Fruit fly (Drosophila melanogaster) whole organism, embryonic: ENCODE measurements around the gene brat.

ENCODE experiments used
- Atf6 ChIP-seq: fragments of 200-800 bp; sonication (Bioruptor generic); IDR thresholded peaks from 2 replicates; pipeline ENCODE4 v1.3.6; 2022; ENCODE audit warnings: missing biosample characterization, missing genetic modification characterization
- Awh ChIP-seq: fragments of 200-800 bp; sonication (Bioruptor generic); IDR thresholded peaks from 2 replicates; pipeline ENCODE4, ENCODE4 v1.3.6; 2022; ENCODE audit warnings: missing biosample characterization, missing genetic modification characterization
- Bteb2 ChIP-seq: fragments of 200-800 bp; sonication (Bioruptor generic); optimal IDR thresholded peaks from 2 replicates; lab custom pipeline; 2016; ENCODE audit warnings: missing biosample characterization, missing genetic modification characterization
- CG10321 ChIP-seq: fragments of 200-800 bp; sonication (Bioruptor generic); IDR thresholded peaks from 2 replicates; pipeline ENCODE4 v1.3.6; 2022; ENCODE audit warnings: missing biosample characterization, missing genetic modification characterization
- CG10462 ChIP-seq: fragments of 200-800 bp; sonication (Bioruptor generic); optimal IDR thresholded peaks from 2 replicates; lab custom pipeline; 2016; ENCODE audit warnings: missing biosample characterization, missing genetic modification characterization
- CG11398 ChIP-seq: fragments of 200-800 bp; sonication (Bioruptor generic); optimal IDR thresholded peaks from 2 replicates; lab custom pipeline; 2016; ENCODE audit warnings: missing biosample characterization, missing genetic modification characterization
- CG1603 ChIP-seq: fragments of 200-800 bp; sonication (Bioruptor generic); optimal IDR thresholded peaks from 2 replicates; lab custom pipeline; 2019; ENCODE audit warnings: missing biosample characterization, mild to moderate bottlenecking, missing genetic modification characterization, moderate library complexity
- CG16779 ChIP-seq: fragments of 200-800 bp; sonication (Bioruptor generic); IDR thresholded peaks from 2 replicates; pipeline ENCODE4 v1.3.6; 2022; ENCODE audit warnings: missing biosample characterization, missing genetic modification characterization
- CG31441 ChIP-seq: fragments of 200-800 bp; sonication (Bioruptor generic); IDR thresholded peaks from 2 replicates; pipeline ENCODE4 v1.3.6; 2022; ENCODE audit warnings: missing biosample characterization, missing genetic modification characterization
- CG4360 ChIP-seq: fragments of 200-800 bp; sonication (Bioruptor generic); IDR thresholded peaks from 2 replicates; pipeline ENCODE4 v1.3.6; 2022; ENCODE audit warnings: missing biosample characterization, missing genetic modification characterization
- CG5180 ChIP-seq: fragments of 200-800 bp; sonication (Bioruptor generic); optimal IDR thresholded peaks from 3 replicates; lab custom pipeline; 2017; ENCODE audit warnings: missing biosample characterization, missing genetic modification characterization, mild to moderate bottlenecking, moderate library complexity, missing genetic modification reagents
- CG7271 ChIP-seq: fragments of 200-800 bp; sonication (Bioruptor generic); optimal IDR thresholded peaks from 2 replicates; lab custom pipeline; 2018; ENCODE audit warnings: missing biosample characterization, mild to moderate bottlenecking, missing genetic modification characterization, moderate library complexity
- CG7963 ChIP-seq: fragments of 200-800 bp; sonication (Bioruptor generic); IDR thresholded peaks from 3 replicates; pipeline ENCODE4 v1.3.6; 2022; ENCODE audit warnings: missing biosample characterization, missing genetic modification characterization; ENCODE audit not compliant: partially characterized antibody
- CG9727 ChIP-seq: fragments of 200-800 bp; sonication (Bioruptor generic); optimal IDR thresholded peaks from 3 replicates; lab custom pipeline; 2017; ENCODE audit warnings: missing biosample characterization, mild to moderate bottlenecking, missing genetic modification characterization
- D ChIP-seq, 2 experiments: fragments of 200-800 bp in 1 of 2; fragments of >200 bp in 1 of 2; sonication (Bioruptor generic) in 1 of 2; optimal IDR thresholded peaks; 2 replicates in 1 of 2; 3 replicates in 1 of 2; lab custom pipeline; 2017; ENCODE audit warnings: mild to moderate bottlenecking in 1 of 2, missing biosample characterization in 1 of 2, missing genetic modification characterization in 1 of 2, missing genetic modification reagents in 1 of 2
- D19A ChIP-seq: fragments of 200-800 bp; optimal IDR thresholded peaks from 3 replicates; lab custom pipeline; 2019; ENCODE audit warnings: missing biosample characterization, mild to moderate bottlenecking, missing genetic modification characterization, moderate library complexity
- D19B ChIP-seq: fragments of 200-800 bp; sonication (Bioruptor generic); optimal IDR thresholded peaks from 2 replicates; lab custom pipeline; 2017; ENCODE audit warnings: missing biosample characterization, mild to moderate bottlenecking, missing genetic modification characterization
- Ets65A ChIP-seq: fragments of 200-800 bp; sonication (Bioruptor generic); peaks from one replicate; lab custom pipeline; 2016; ENCODE audit warnings: missing biosample characterization, missing genetic modification characterization
- MESR4 ChIP-seq: fragments of 200-800 bp; sonication (Bioruptor generic); optimal IDR thresholded peaks from 2 replicates; lab custom pipeline; 2018; ENCODE audit warnings: missing biosample characterization, mild to moderate bottlenecking, missing genetic modification characterization, moderate library complexity
- Mad ChIP-seq: fragments of 200-800 bp; sonication (Bioruptor generic); optimal IDR thresholded peaks from 2 replicates; lab custom pipeline; 2016; ENCODE audit warnings: missing biosample characterization, missing genetic modification characterization
- Scr ChIP-seq: fragments of 200-800 bp; sonication (Bioruptor generic); IDR thresholded peaks from 2 replicates; pipeline ENCODE4 v1.3.6; 2022; ENCODE audit warnings: missing biosample characterization, missing genetic modification characterization; ENCODE audit not compliant: partially characterized antibody
- Side ChIP-seq: fragments of 200-800 bp; sonication (Bioruptor generic); optimal IDR thresholded peaks from 2 replicates; lab custom pipeline; 2016; ENCODE audit warnings: missing biosample characterization, missing genetic modification characterization
- Sry-β ChIP-seq: fragments of 200-800 bp; sonication (Bioruptor generic); optimal IDR thresholded peaks from 2 replicates; lab custom pipeline; 2018; ENCODE audit warnings: missing biosample characterization, mild to moderate bottlenecking, missing genetic modification characterization, moderate library complexity
- Stat92E ChIP-seq, 3 experiments: fragments of >200 bp in 2 of 3; fragments of 200-800 bp in 1 of 3; sonication (Bioruptor generic) in 1 of 3; optimal IDR thresholded peaks; 2 replicates each; lab custom pipeline; 2017 to 2019; ENCODE audit warnings: missing biosample characterization in 3 of 3, missing genetic modification characterization in 3 of 3, mild to moderate bottlenecking in 1 of 3, moderate library complexity in 1 of 3
- bsh ChIP-seq, 2 experiments: fragments of 200-800 bp; sonication (Bioruptor generic); optimal IDR thresholded peaks; 2 replicates each; lab custom pipeline; 2017 to 2018; ENCODE audit warnings: mild to moderate bottlenecking in 2 of 2, missing biosample characterization in 2 of 2, missing genetic modification characterization in 2 of 2, moderate library complexity in 1 of 2
- btn ChIP-seq: fragments of 200-800 bp; sonication (Bioruptor generic); optimal IDR thresholded peaks from 2 replicates; lab custom pipeline; 2016; ENCODE audit warnings: missing biosample characterization, missing genetic modification characterization
- chif ChIP-seq, 2 experiments: fragments of 200-800 bp; sonication (Bioruptor generic); optimal IDR thresholded peaks; 3 replicates each; lab custom pipeline; 2016; ENCODE audit warnings: missing biosample characterization in 2 of 2, missing genetic modification characterization in 2 of 2
- dan ChIP-seq: fragments of 200-800 bp; sonication (Bioruptor generic); IDR thresholded peaks from 2 replicates; pipeline ENCODE4 v1.3.6; 2022; ENCODE audit warnings: missing biosample characterization, missing genetic modification characterization
- grau ChIP-seq: fragments of 200-800 bp; optimal IDR thresholded peaks from 3 replicates; lab custom pipeline; 2019; ENCODE audit warnings: missing biosample characterization, mild to moderate bottlenecking, missing genetic modification characterization, moderate library complexity
- gsb-n ChIP-seq: fragments of 200-800 bp; sonication (Bioruptor generic); optimal IDR thresholded peaks from 3 replicates; lab custom pipeline; 2018; ENCODE audit warnings: missing biosample characterization, mild to moderate bottlenecking, missing genetic modification characterization
- mirr ChIP-seq: fragments of 200-800 bp; sonication (Bioruptor generic); optimal IDR thresholded peaks from 3 replicates; lab custom pipeline; 2018; ENCODE audit warnings: missing biosample characterization, mild to moderate bottlenecking, missing genetic modification characterization
- nau ChIP-seq: fragments of 200-800 bp; sonication (Bioruptor generic); optimal IDR thresholded peaks from 3 replicates; lab custom pipeline; 2017; ENCODE audit warnings: missing biosample characterization, mild to moderate bottlenecking, missing genetic modification characterization, missing genetic modification reagents
- nom ChIP-seq: fragments of 200-800 bp; sonication (Bioruptor generic); optimal IDR thresholded peaks from 2 replicates; lab custom pipeline; 2017; ENCODE audit warnings: missing biosample characterization, missing genetic modification characterization, mild to moderate bottlenecking, moderate library complexity, missing genetic modification reagents
- onecut ChIP-seq: fragments of 200-800 bp; sonication (Bioruptor generic); IDR thresholded peaks from 2 replicates; pipeline ENCODE4 v1.3.6; 2022; ENCODE audit warnings: missing biosample characterization, missing genetic modification characterization
- org-1 ChIP-seq: fragments of 200-800 bp; sonication (Bioruptor generic); optimal IDR thresholded peaks from 2 replicates; lab custom pipeline; 2017; ENCODE audit warnings: missing biosample characterization, missing genetic modification characterization
- pfk ChIP-seq: fragments of 200-800 bp; sonication (Bioruptor generic); optimal IDR thresholded peaks from 2 replicates; lab custom pipeline; 2018; ENCODE audit warnings: missing biosample characterization, mild to moderate bottlenecking, missing genetic modification characterization, moderate library complexity
- ranshi ChIP-seq: fragments of 200-800 bp; sonication (Bioruptor generic); IDR thresholded peaks from 2 replicates; pipeline ENCODE4 v1.3.6; 2022; ENCODE audit warnings: missing biosample characterization, missing genetic modification characterization
- sens ChIP-seq: fragments of 200-800 bp; sonication (Bioruptor generic); peaks from one replicate; lab custom pipeline; 2016; ENCODE audit warnings: missing biosample characterization, missing genetic modification characterization
- sr ChIP-seq: fragments of 200-800 bp; sonication (Bioruptor generic); IDR thresholded peaks from 3 replicates; pipeline ENCODE4 v1.3.6; 2022; ENCODE audit warnings: missing biosample characterization, missing genetic modification characterization
- tll ChIP-seq, 2 experiments: fragments of 200-800 bp in 1 of 2; fragments of >200 bp in 1 of 2; sonication (Bioruptor generic) in 1 of 2; optimal IDR thresholded peaks; 2 replicates each; lab custom pipeline; 2017 to 2019; ENCODE audit warnings: missing biosample characterization in 2 of 2, missing genetic modification characterization in 2 of 2, mild to moderate bottlenecking in 1 of 2, moderate library complexity in 1 of 2
- toy ChIP-seq: fragments of 200-800 bp; sonication (Bioruptor generic); IDR thresholded peaks from 2 replicates; pipeline ENCODE4 v1.3.6; 2022; ENCODE audit warnings: missing biosample characterization, missing genetic modification characterization
- twi ChIP-seq: fragments of 200-800 bp; optimal IDR thresholded peaks from 2 replicates; lab custom pipeline; 2019; ENCODE audit warnings: missing biosample characterization, mild to moderate bottlenecking, missing genetic modification characterization, moderate library complexity
- zen ChIP-seq: fragments of 200-800 bp; sonication (Bioruptor generic); optimal IDR thresholded peaks from 3 replicates; lab custom pipeline; 2018; ENCODE audit warnings: missing biosample characterization, mild to moderate bottlenecking, missing genetic modification characterization, moderate library complexity

The brat gene

dm6 chr2L:19154893-19155389 is 21.3 kb downstream of the brat start (continued):
- TF ChIP-seq CG1603 (tag; lab: Kevin White, UChicago) (peak; percentile 9), gsb-n (tag; lab: Kevin White, UChicago) (peak; percentile 80)

- no peak for TF ChIP-seq Sry-β
- peak; percentile 16 for TF ChIP-seq D (optimal IDR thresholded peaks at IDR 0.05; lab: Kevin White, UChicago)
- TF ChIP-seq D (GFP tag; optimal IDR thresholded peaks at IDR 0.05; lab: Kevin White, UChicago) = no peak
- peak; percentile 92 for TF ChIP-seq pfk (GFP tag; lab: Kevin White, UChicago)
- TF ChIP-seq onecut (GFP tag; lab: Robert Waterston, UW) = peak; percentile 49; the same call in 1 of the 2 replicates
- TF ChIP-seq btn (GFP tag; lab: Kevin White, UChicago) = no peak
- 0 out of 2 replicates have a peak, but pooled peaks have one; percentile 15 for TF ChIP-seq CG10321 (GFP tag; lab: Robert Waterston, UW)
- no peak for TF ChIP-seq Atf6 (GFP tag; lab: Robert Waterston, UW)
- no peak for TF ChIP-seq CG5180 (GFP tag; lab: Kevin White, UChicago)
- TF ChIP-seq ranshi (GFP tag; lab: Robert Waterston, UW) = no peak
- no peak for TF ChIP-seq Awh (GFP tag; lab: Robert Waterston, UW)
- peak in 1 of 3 experiments; percentile 93 for TF ChIP-seq Stat92E (GFP tag; optimal IDR thresholded peaks at IDR 0.05; lab: Kevin White, UChicago)
- no peak for TF ChIP-seq MESR4
- TF ChIP-seq nau (GFP tag; lab: Kevin White, UChicago) = no peak
- TF ChIP-seq dan (GFP tag; lab: Robert Waterston, UW) = no peak
- no peak for TF ChIP-seq sr (GFP tag; lab: Robert Waterston, UW)
- TF ChIP-seq grau (tag; lab: Kevin White, UChicago) = peak; percentile 70
- no peak for TF ChIP-seq gsb-n (tag; lab: Kevin White, UChicago)
- no peak for TF ChIP-seq toy (GFP tag; lab: Robert Waterston, UW)
- TF ChIP-seq CG4360 (GFP tag; lab: Robert Waterston, UW) = 0 out of 2 replicates have a peak, but pooled peaks have one; percentile 9
- no peak for TF ChIP-seq mirr
- TF ChIP-seq CG7271 (tag; lab: Kevin White, UChicago) = no peak
- peak; percentile 32 for TF ChIP-seq CG9727
- TF ChIP-seq Bteb2 = no peak
- no peak for TF ChIP-seq CG10462 (GFP tag; lab: Kevin White, UChicago)
- TF ChIP-seq nom (GFP tag; lab: Kevin White, UChicago) = peak; percentile 99
- no peak for TF ChIP-seq Mad
- TF ChIP-seq Ets65A (GFP tag; lab: Kevin White, UChicago) = peak; percentile 33
- peak in 1 of 2 experiments; percentile 31 for TF ChIP-seq tll (GFP tag; optimal IDR thresholded peaks at IDR 0.05; lab: Kevin White, UChicago)
- TF ChIP-seq chif (GFP tag; optimal IDR thresholded peaks at IDR 0.05; lab: Kevin White, UChicago) = no peak
- peak; percentile 56 for TF ChIP-seq sens (GFP tag; lab: Kevin White, UChicago)
- TF ChIP-seq Scr (GFP tag; lab: Robert Waterston, UW) = no peak
- peak; percentile 25 for TF ChIP-seq twi (tag; lab: Kevin White, UChicago)
- no peak for TF ChIP-seq org-1 (GFP tag; lab: Kevin White, UChicago)
- TF ChIP-seq CG7963 (GFP tag; lab: Robert Waterston, UW) = no peak
- TF ChIP-seq Side = no peak
- no peak for TF ChIP-seq CG31441 (GFP tag; lab: Robert Waterston, UW)
- peak; percentile 29 for TF ChIP-seq D19B (GFP tag; lab: Kevin White, UChicago)
- peak; percentile 28 for TF ChIP-seq zen
- no peak for TF ChIP-seq CG11398 (GFP tag; lab: Kevin White, UChicago)
- no peak for TF ChIP-seq CG16779
- TF ChIP-seq D19A (tag; lab: Kevin White, UChicago) = peak; percentile 49
- TF ChIP-seq bsh (GFP tag; optimal IDR thresholded peaks at IDR 0.05; lab: Kevin White, UChicago) = peak in 1 of 2 experiments; percentile 77
Observed at dm6 chr2L:19155937-19156736, 22.5 kb downstream of the brat start.
